Fruit fly (Drosophila melanogaster) whole organism: ENCODE data around the gene CG3566.

Source experiments
- CG8478 ChIP-seq: fragments of >200 bp; optimal IDR thresholded peaks from 2 replicates; lab custom pipeline; 2018; ENCODE audit warnings: inconsistent platforms
- Dll ChIP-seq: fragments of >200 bp; optimal IDR thresholded peaks from 2 replicates; lab custom pipeline; 2017
- EcR ChIP-seq, 2 experiments: fragments of >200 bp; optimal IDR thresholded peaks; 2 replicates each; lab custom pipeline; 2017; ENCODE audit warnings: missing biosample characterization in 2 of 2, missing genetic modification characterization in 2 of 2, missing genetic modification reagents in 2 of 2
- pan ChIP-seq: fragments of >200 bp; optimal IDR thresholded peaks from 2 replicates; lab custom pipeline; 2017
- psq ChIP-seq: fragments of >200 bp; optimal IDR thresholded peaks from 2 replicates; lab custom pipeline; 2017
- usp ChIP-seq: fragments of >200 bp; optimal IDR thresholded peaks from 2 replicates; lab custom pipeline; 2017; ENCODE audit warnings: missing biosample characterization, missing genetic modification characterization, mixed read lengths

DNA sequence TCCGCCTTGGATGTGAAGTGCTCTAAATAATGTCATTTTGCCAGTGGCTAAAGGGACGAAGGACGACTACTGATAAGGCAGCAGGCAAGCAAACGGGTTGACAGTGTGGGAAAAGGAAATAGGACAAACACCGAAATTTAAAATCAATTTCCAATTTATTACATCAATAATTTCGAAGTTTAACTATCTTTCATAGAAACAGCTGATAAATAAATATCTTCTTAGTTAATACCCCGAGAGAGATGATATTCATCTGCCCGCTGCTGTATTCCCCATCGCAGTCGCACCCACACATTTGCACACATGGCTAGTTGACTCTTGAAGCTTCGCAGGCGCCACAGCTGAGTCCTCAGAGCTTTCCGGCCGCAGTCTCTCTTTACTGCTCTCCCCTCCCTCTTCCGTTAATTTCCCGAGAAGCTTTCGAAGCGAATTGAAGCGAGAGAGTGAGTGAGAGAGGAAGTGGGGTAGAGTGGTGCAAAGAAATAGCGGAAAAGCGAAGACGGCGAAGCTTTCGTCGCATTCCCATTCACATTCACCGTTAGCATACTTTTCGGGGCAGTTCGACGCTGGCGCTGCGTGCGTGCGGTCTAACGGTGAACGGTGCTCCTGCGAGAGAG lies 40.4 kb upstream of the CG3566 start:
- no peak for TF ChIP-seq CG8478 (lab: Kevin White, UChicago)
- no peak for TF ChIP-seq usp (GFP tag; lab: Kevin White, UChicago)
- TF ChIP-seq Dll, result no peak
- TF ChIP-seq psq (lab: Kevin White, UChicago), result no peak
- TF ChIP-seq pan, result no peak
- no peak for TF ChIP-seq EcR (GFP tag; optimal IDR thresholded peaks at IDR 0.05; lab: Kevin White, UChicago)
